Worm (Caenorhabditis elegans): ENCODE results near the gene F56D5.6.

- no peak for TF ChIP-seq hlh-26 (GFP tag; conservative IDR thresholded peaks at IDR 0.05)
- no peak for TF ChIP-seq unc-130 (GFP tag; optimal IDR thresholded peaks at IDR 0.05)
- TF ChIP-seq dpl-1 (GFP tag; optimal IDR thresholded peaks at IDR 0.05): no peak
- no peak for TF ChIP-seq pha-4 (tag; optimal IDR thresholded peaks at IDR 0.05)
- no peak for TF ChIP-seq hmg-20 (GFP tag; IDR thresholded peaks at IDR 0.05)
- TF ChIP-seq snpc-1.1 (tag; optimal IDR thresholded peaks at IDR 0.05; ENCODE audit: insufficient read depth): no peak
- no peak for TF ChIP-seq snpc-4 (GFP tag; optimal IDR thresholded peaks at IDR 0.05)
- no peak for TF ChIP-seq snpc-4 (tag; optimal IDR thresholded peaks at IDR 0.05)
- TF ChIP-seq ztf-3 (GFP tag; optimal IDR thresholded peaks at IDR 0.05): no peak
- TF ChIP-seq tlf-1 (GFP tag; optimal IDR thresholded peaks at IDR 0.05): no peak
- no peak for TF ChIP-seq gei-17 (GFP tag; optimal IDR thresholded peaks at IDR 0.05)
- TF ChIP-seq nhr-80 (tag; optimal IDR thresholded peaks at IDR 0.05): no peak
- no peak for TF ChIP-seq chd-7 (tag; optimal IDR thresholded peaks at IDR 0.05)
- no peak for TF ChIP-seq ccch-3 (GFP tag; optimal IDR thresholded peaks at IDR 0.05)
Measured at ce11 chrIV:9384826-9385225, 16.9 kb upstream of the F56D5.6 start, which contains the start of gene C10C5.7.

Data from whole organism, young adult.